Fruit fly (Drosophila melanogaster) whole organism, embryonic: ENCODE data around the gene Sec23.

Experiments used
- ATbp ChIP-seq: fragments of 200-800 bp; sonication (Bioruptor generic); optimal IDR thresholded peaks from 2 replicates; lab custom pipeline; 2017; ENCODE audit warnings: missing biosample characterization, mild to moderate bottlenecking, missing genetic modification characterization, missing genetic modification reagents
- Adf1 ChIP-seq: fragments of 200-800 bp; sonication (Bioruptor generic); IDR thresholded peaks from 2 replicates; pipeline ENCODE4 v1.3.6; 2022; ENCODE audit warnings: missing biosample characterization, missing genetic modification characterization
- CG11398 ChIP-seq: fragments of 200-800 bp; sonication (Bioruptor generic); optimal IDR thresholded peaks from 2 replicates; lab custom pipeline; 2016; ENCODE audit warnings: missing biosample characterization, missing genetic modification characterization
- CG11695 ChIP-seq: fragments of 200-800 bp; sonication (Bioruptor generic); IDR thresholded peaks from 3 replicates; pipeline ENCODE4 v1.3.6; 2022; ENCODE audit warnings: missing biosample characterization, missing genetic modification characterization
- CG11696 ChIP-seq: fragments of 200-800 bp; sonication (Bioruptor generic); IDR thresholded peaks from 2 replicates; pipeline ENCODE4 v1.3.6; 2022; ENCODE audit warnings: missing biosample characterization, missing genetic modification characterization
- CG12299 ChIP-seq: fragments of 200-800 bp; sonication (Bioruptor generic); optimal IDR thresholded peaks from 2 replicates; lab custom pipeline; 2018; ENCODE audit warnings: missing biosample characterization, mild to moderate bottlenecking, missing genetic modification characterization
- CG13424 ChIP-seq: fragments of 200-800 bp; sonication (Bioruptor generic); optimal IDR thresholded peaks from 2 replicates; lab custom pipeline; 2019; ENCODE audit warnings: missing biosample characterization, mild to moderate bottlenecking, missing genetic modification characterization, moderate library complexity
- CG13624 ChIP-seq: fragments of 200-800 bp; sonication (Bioruptor generic); optimal IDR thresholded peaks from 2 replicates; lab custom pipeline; 2016; ENCODE audit warnings: missing biosample characterization, missing genetic modification characterization
- CG1603 ChIP-seq: fragments of 200-800 bp; sonication (Bioruptor generic); optimal IDR thresholded peaks from 2 replicates; lab custom pipeline; 2019; ENCODE audit warnings: missing biosample characterization, mild to moderate bottlenecking, missing genetic modification characterization, moderate library complexity
- CG16813 ChIP-seq: fragments of 200-800 bp; sonication (Bioruptor generic); IDR thresholded peaks from 3 replicates; pipeline ENCODE4 v1.3.6; 2022; ENCODE audit warnings: missing biosample characterization, missing genetic modification characterization; ENCODE audit not compliant: partially characterized antibody
- CG17802 ChIP-seq: fragments of 200-800 bp; sonication (Bioruptor generic); optimal IDR thresholded peaks from 2 replicates; lab custom pipeline; 2018; ENCODE audit warnings: missing biosample characterization, mild to moderate bottlenecking, missing genetic modification characterization, moderate library complexity
- CG2116 ChIP-seq: fragments of 200-800 bp; sonication (Bioruptor generic); optimal IDR thresholded peaks from 3 replicates; lab custom pipeline; 2018; ENCODE audit warnings: missing biosample characterization, mild to moderate bottlenecking, missing genetic modification characterization
- CG2129 ChIP-seq: fragments of 200-800 bp; sonication (Bioruptor generic); IDR thresholded peaks from 2 replicates; pipeline ENCODE4 v1.3.6; 2022; ENCODE audit warnings: missing biosample characterization, missing genetic modification characterization; ENCODE audit not compliant: partially characterized antibody
- CG31365 ChIP-seq: fragments of 200-800 bp; sonication (Bioruptor generic); optimal IDR thresholded peaks from 2 replicates; lab custom pipeline; 2018; ENCODE audit warnings: missing biosample characterization, mild to moderate bottlenecking, missing genetic modification characterization
- CG5180 ChIP-seq: fragments of 200-800 bp; sonication (Bioruptor generic); optimal IDR thresholded peaks from 3 replicates; lab custom pipeline; 2017; ENCODE audit warnings: missing biosample characterization, missing genetic modification characterization, mild to moderate bottlenecking, moderate library complexity, missing genetic modification reagents
- CG6791 ChIP-seq: fragments of 200-800 bp; sonication (Bioruptor generic); IDR thresholded peaks from 3 replicates; pipeline ENCODE4 v1.3.6; 2022; ENCODE audit warnings: missing biosample characterization, missing genetic modification characterization; ENCODE audit not compliant: partially characterized antibody
- Dad ChIP-seq: fragments of 200-800 bp; sonication (Bioruptor generic); optimal IDR thresholded peaks from 3 replicates; lab custom pipeline; 2016; ENCODE audit warnings: missing biosample characterization, missing genetic modification characterization
- Dll ChIP-seq: fragments of 200-800 bp; sonication (Bioruptor generic); IDR thresholded peaks from 4 replicates; pipeline ENCODE4 v1.3.6; 2022; ENCODE audit warnings: missing biosample characterization, missing genetic modification characterization; ENCODE audit not compliant: partially characterized antibody
- E2f1 ChIP-seq: fragments of 200-800 bp; sonication (Bioruptor generic); IDR thresholded peaks from 2 replicates; pipeline ENCODE4 v1.3.6; 2022; ENCODE audit warnings: missing biosample characterization, missing genetic modification characterization
- Eip74EF ChIP-seq, 2 experiments: fragments of 200-800 bp in 1 of 2; fragments of >200 bp in 1 of 2; sonication (Bioruptor generic) in 1 of 2; optimal IDR thresholded peaks; 2 replicates each; lab custom pipeline; 2017 to 2019; ENCODE audit warnings: missing biosample characterization in 2 of 2, missing genetic modification characterization in 2 of 2, mild to moderate bottlenecking in 1 of 2, moderate library complexity in 1 of 2
- Hand ChIP-seq: fragments of 200-800 bp; sonication (Bioruptor generic); optimal IDR thresholded peaks from 2 replicates; lab custom pipeline; 2017; ENCODE audit warnings: mild to moderate bottlenecking, missing biosample characterization, missing genetic modification reagents, missing genetic modification characterization
- MESR4 ChIP-seq: fragments of 200-800 bp; sonication (Bioruptor generic); optimal IDR thresholded peaks from 2 replicates; lab custom pipeline; 2018; ENCODE audit warnings: missing biosample characterization, mild to moderate bottlenecking, missing genetic modification characterization, moderate library complexity
- NC2β ChIP-seq: fragments of 200-800 bp; sonication (Bioruptor generic); optimal IDR thresholded peaks from 2 replicates; lab custom pipeline; 2016; ENCODE audit warnings: missing biosample characterization, missing genetic modification characterization
- Sry-β ChIP-seq: fragments of 200-800 bp; sonication (Bioruptor generic); optimal IDR thresholded peaks from 2 replicates; lab custom pipeline; 2018; ENCODE audit warnings: missing biosample characterization, mild to moderate bottlenecking, missing genetic modification characterization, moderate library complexity
- Tbp ChIP-seq: fragments of >200 bp; optimal IDR thresholded peaks from 2 replicates; lab custom pipeline; 2018; ENCODE audit warnings: missing biosample characterization, missing genetic modification characterization
- YL-1 ChIP-seq: fragments of 200-800 bp; sonication (Bioruptor generic); optimal IDR thresholded peaks from 3 replicates; lab custom pipeline; 2017; ENCODE audit warnings: missing biosample characterization, mild to moderate bottlenecking, missing genetic modification characterization
- ab ChIP-seq: fragments of 200-800 bp; sonication (Bioruptor generic); optimal IDR thresholded peaks from 2 replicates; lab custom pipeline; 2016; ENCODE audit warnings: missing biosample characterization, missing genetic modification characterization
- ara ChIP-seq: fragments of 200-800 bp; sonication (Bioruptor generic); IDR thresholded peaks from 2 replicates; pipeline ENCODE4 v1.3.6; 2022; ENCODE audit warnings: missing biosample characterization, missing genetic modification characterization
- bab2 ChIP-seq: fragments of 200-800 bp; sonication (Bioruptor generic); optimal IDR thresholded peaks from 2 replicates; lab custom pipeline; 2016; ENCODE audit warnings: missing biosample characterization, missing genetic modification characterization
- bigmax ChIP-seq: fragments of 200-800 bp; sonication (Bioruptor generic); optimal IDR thresholded peaks from 2 replicates; lab custom pipeline; 2018; ENCODE audit warnings: missing biosample characterization, mild to moderate bottlenecking, missing genetic modification characterization
- cg ChIP-seq: fragments of 200-800 bp; sonication (Bioruptor generic); optimal IDR thresholded peaks from 3 replicates; lab custom pipeline; 2019; ENCODE audit warnings: missing biosample characterization, mild to moderate bottlenecking, missing genetic modification characterization, moderate library complexity
- dati ChIP-seq: fragments of 200-800 bp; sonication (Bioruptor generic); IDR thresholded peaks from 2 replicates; pipeline ENCODE4 v1.3.6; 2022; ENCODE audit warnings: missing biosample characterization, missing genetic modification characterization
- emc ChIP-seq: fragments of 200-800 bp; sonication (Bioruptor generic); optimal IDR thresholded peaks from 2 replicates; lab custom pipeline; 2016; ENCODE audit warnings: missing biosample characterization, missing genetic modification characterization
- eve ChIP-seq, 2 experiments: fragments of >200 bp; optimal IDR thresholded peaks; 2 replicates each; lab custom pipeline; 2017; ENCODE audit warnings: missing biosample characterization in 2 of 2, missing genetic modification characterization in 2 of 2
- exex ChIP-seq: fragments of 200-800 bp; sonication (Bioruptor generic); optimal IDR thresholded peaks from 4 replicates; lab custom pipeline; 2018; ENCODE audit warnings: missing biosample characterization, mild to moderate bottlenecking, missing genetic modification characterization, moderate library complexity
- eyg ChIP-seq: fragments of 200-800 bp; sonication (Bioruptor generic); optimal IDR thresholded peaks from 3 replicates; lab custom pipeline; 2016; ENCODE audit warnings: missing biosample characterization, missing genetic modification characterization
- fu2 ChIP-seq: fragments of 200-800 bp; sonication (Bioruptor generic); optimal IDR thresholded peaks from 2 replicates; lab custom pipeline; 2016; ENCODE audit warnings: missing biosample characterization, missing genetic modification characterization
- gfzf ChIP-seq: fragments of 200-800 bp; sonication (Bioruptor generic); optimal IDR thresholded peaks from 2 replicates; lab custom pipeline; 2016; ENCODE audit warnings: missing biosample characterization, mild to moderate bottlenecking, missing genetic modification characterization, moderate library complexity
- mirr ChIP-seq: fragments of 200-800 bp; sonication (Bioruptor generic); optimal IDR thresholded peaks from 3 replicates; lab custom pipeline; 2018; ENCODE audit warnings: missing biosample characterization, mild to moderate bottlenecking, missing genetic modification characterization
- pum ChIP-seq: fragments of 200-800 bp; sonication (Bioruptor generic); optimal IDR thresholded peaks from 2 replicates; lab custom pipeline; 2016; ENCODE audit warnings: missing biosample characterization, missing genetic modification characterization
- row ChIP-seq: fragments of 200-800 bp; sonication (Bioruptor generic); IDR thresholded peaks from 3 replicates; pipeline ENCODE4 v1.3.6; 2022; ENCODE audit warnings: missing biosample characterization, missing genetic modification characterization
- salm ChIP-seq: fragments of 200-800 bp; sonication (Bioruptor generic); optimal IDR thresholded peaks from 2 replicates; lab custom pipeline; 2018; ENCODE audit warnings: missing biosample characterization, mild to moderate bottlenecking, missing genetic modification characterization
- sd ChIP-seq: fragments of 200-800 bp; sonication (Bioruptor generic); optimal IDR thresholded peaks from 3 replicates; lab custom pipeline; 2018; ENCODE audit warnings: missing biosample characterization, mild to moderate bottlenecking, missing genetic modification characterization, moderate library complexity
- sna ChIP-seq: fragments of 200-800 bp; sonication (Bioruptor generic); IDR thresholded peaks from 2 replicates; pipeline ENCODE4 v1.3.6; 2022; ENCODE audit warnings: missing biosample characterization, missing genetic modification characterization; ENCODE audit not compliant: partially characterized antibody
- sqz ChIP-seq: fragments of 200-800 bp; sonication (Bioruptor generic); optimal IDR thresholded peaks from 3 replicates; lab custom pipeline; 2018; ENCODE audit warnings: missing biosample characterization, mild to moderate bottlenecking, missing genetic modification characterization
- tgo ChIP-seq: fragments of 200-800 bp; sonication (Bioruptor generic); IDR thresholded peaks from 3 replicates; pipeline ENCODE4 v1.3.6; 2022; ENCODE audit warnings: missing biosample characterization, missing genetic modification characterization
- tup ChIP-seq: fragments of 200-800 bp; sonication (Bioruptor generic); optimal IDR thresholded peaks from 2 replicates; lab custom pipeline; 2016; ENCODE audit warnings: missing biosample characterization, mild to moderate bottlenecking, missing genetic modification characterization, moderate library complexity
- wek ChIP-seq: fragments of 200-800 bp; sonication (Bioruptor generic); optimal IDR thresholded peaks from 3 replicates; lab custom pipeline; 2018; ENCODE audit warnings: missing biosample characterization, mild to moderate bottlenecking, missing genetic modification characterization, moderate library complexity

Sec23 gene

DNA sequence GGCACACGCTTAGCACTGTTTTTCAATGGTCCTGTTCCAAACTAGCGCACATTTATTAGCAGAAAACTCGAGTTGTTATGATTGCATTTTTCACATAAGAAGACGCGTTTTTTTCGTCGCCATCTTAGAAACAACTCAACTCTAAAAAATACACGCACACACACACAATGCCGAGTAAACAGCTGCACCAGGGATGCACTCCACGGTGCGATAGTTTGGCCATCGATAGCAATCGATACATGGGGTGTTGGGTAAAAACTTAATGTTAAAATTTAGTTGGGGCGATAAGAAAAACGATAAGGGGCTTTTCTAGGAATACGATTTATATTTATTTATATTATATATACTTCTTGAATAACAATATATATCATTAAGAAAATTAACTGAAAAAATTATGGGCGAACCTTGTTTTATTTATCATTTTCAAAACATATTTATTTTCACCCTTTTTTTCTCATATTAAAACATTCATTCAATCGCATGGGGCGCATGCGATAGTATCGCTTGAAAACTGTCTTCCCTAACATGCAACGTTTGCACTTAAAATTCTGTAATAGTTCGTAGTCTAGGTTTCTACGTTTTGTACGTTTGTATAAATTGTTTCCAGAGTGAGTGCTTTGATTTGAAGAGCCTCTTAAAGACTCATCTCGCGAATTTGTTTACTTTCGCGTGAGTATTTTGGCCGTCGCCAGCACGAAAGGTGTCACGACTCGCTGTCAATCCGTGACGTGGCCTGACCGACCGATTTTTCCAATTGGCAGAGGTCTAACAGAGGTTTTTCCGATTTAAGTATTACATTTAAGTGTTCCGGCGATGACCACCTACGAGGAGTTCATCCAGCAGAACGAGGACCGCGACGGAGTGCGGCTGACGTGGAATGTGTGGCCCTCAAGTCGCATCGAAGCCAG is at the start of gene Sec23, which contains the start of gene MTA1-like (continued):
- TF ChIP-seq Sry-β (GFP tag; lab: Kevin White, UChicago) (peak; percentile 53), fu2 (GFP tag; lab: Kevin White, UChicago) (peak; percentile 12), eve (GFP tag; optimal IDR thresholded peaks at IDR 0.05; lab: Kevin White, UChicago) (no peak), pum (GFP tag; lab: Kevin White, UChicago) (no peak), CG12299 (tag; lab: Kevin White, UChicago) (no peak), Tbp (GFP tag; lab: Kevin White, UChicago) (no peak), CG13424 (tag; lab: Kevin White, UChicago) (peak; percentile 68), Hand (GFP tag; lab: Kevin White, UChicago) (no peak), dati (GFP tag; lab: Robert Waterston, UW) (no peak), CG1603 (peak; percentile 49), ara (GFP tag; lab: Robert Waterston, UW) (no peak), exex (tag; lab: Kevin White, UChicago) (no peak), bab2 (GFP tag; lab: Kevin White, UChicago) (peak; percentile 41), CG16813 (GFP tag; lab: Robert Waterston, UW) (peak; percentile 98), CG6791 (GFP tag; lab: Robert Waterston, UW) (peak; percentile 93), gfzf (peak; percentile 13), row (GFP tag; lab: Robert Waterston, UW) (peak; percentile 91), NC2β (GFP tag; lab: Kevin White, UChicago) (peak; percentile 1), sna (GFP tag; lab: Robert Waterston, UW) (peak; percentile 94), wek (no peak), CG11696 (GFP tag; lab: Robert Waterston, UW) (no peak), Dll (GFP tag; lab: Robert Waterston, UW) (peak; percentile 97), CG11398 (GFP tag; lab: Kevin White, UChicago) (no peak), CG17802 (tag; lab: Kevin White, UChicago) (peak; percentile 27), CG13624 (peak; percentile 8), CG31365 (tag; lab: Kevin White, UChicago) (no peak), CG2129 (GFP tag; lab: Robert Waterston, UW) (peak; percentile 86), CG11695 (GFP tag; lab: Robert Waterston, UW) (0 out of 3 replicates have a peak, but pooled peaks have one; percentile 27), YL-1 (GFP tag; lab: Kevin White, UChicago) (peak; percentile 80), sqz (peak; percentile 92), ATbp (GFP tag; lab: Kevin White, UChicago) (no peak), salm (no peak), cg (GFP tag; lab: Kevin White, UChicago) (no peak), Eip74EF (GFP tag; optimal IDR thresholded peaks at IDR 0.05; lab: Kevin White, UChicago) (no peak), tup (GFP tag; lab: Kevin White, UChicago) (peak; percentile 51), CG5180 (no peak), mirr (no peak), emc (GFP tag; lab: Kevin White, UChicago) (no peak), tgo (GFP tag; lab: Robert Waterston, UW) (peak; percentile 40; the same call in 1 of the 3 replicates), E2f1 (GFP tag; lab: Robert Waterston, UW) (no peak), MESR4 (GFP tag; lab: Kevin White, UChicago) (peak; percentile 86), CG2116 (GFP tag; lab: Kevin White, UChicago) (peak; percentile 97), Adf1 (GFP tag; lab: Robert Waterston, UW) (no peak), ab (GFP tag; lab: Kevin White, UChicago) (no peak), bigmax (GFP tag; lab: Kevin White, UChicago) (no peak), Dad (GFP tag; lab: Kevin White, UChicago) (no peak), sd (peak; percentile 42), eyg (GFP tag; lab: Kevin White, UChicago) (no peak)
